Fruit fly (Drosophila melanogaster) whole organism: ENCODE results near the gene Zmynd8.

Source experiments
- CG8478 ChIP-seq: fragments of >200 bp; optimal IDR thresholded peaks from 2 replicates; lab custom pipeline; 2018; ENCODE audit warnings: inconsistent platforms
- Dll ChIP-seq: fragments of >200 bp; optimal IDR thresholded peaks from 2 replicates; lab custom pipeline; 2017
- EcR ChIP-seq, 2 experiments: fragments of >200 bp; optimal IDR thresholded peaks; 2 replicates each; lab custom pipeline; 2017; ENCODE audit warnings: missing biosample characterization in 2 of 2, missing genetic modification characterization in 2 of 2, missing genetic modification reagents in 2 of 2
- pan ChIP-seq: fragments of >200 bp; optimal IDR thresholded peaks from 2 replicates; lab custom pipeline; 2017
- usp ChIP-seq: fragments of >200 bp; optimal IDR thresholded peaks from 2 replicates; lab custom pipeline; 2017; ENCODE audit warnings: missing biosample characterization, missing genetic modification characterization, mixed read lengths

DNA sequence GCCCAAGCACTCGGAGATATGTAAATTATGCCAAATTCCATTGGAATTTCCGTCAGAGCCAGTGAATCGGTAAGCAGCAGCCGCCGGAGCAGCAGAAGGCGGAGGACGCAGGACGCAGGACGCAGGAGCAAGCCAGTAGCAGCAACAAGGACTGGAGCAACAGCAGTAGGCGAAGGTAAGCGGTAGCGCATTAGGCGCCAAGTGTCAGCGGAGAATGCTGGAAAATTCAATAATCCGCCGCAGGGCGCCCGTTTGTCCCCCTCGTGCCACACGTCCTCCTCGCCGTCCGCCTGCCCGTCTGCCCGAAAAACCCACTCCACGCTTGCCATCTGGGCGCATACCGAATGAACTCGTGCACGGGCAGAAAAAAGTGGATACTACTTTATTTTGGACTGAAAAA lies 46.6 kb upstream of the Zmynd8 start:
- TF ChIP-seq CG8478 (lab: Kevin White, UChicago) (no peak), EcR (GFP tag; optimal IDR thresholded peaks at IDR 0.05; lab: Kevin White, UChicago) (no peak), pan (lab: Kevin White, UChicago) (no peak), Dll (lab: Kevin White, UChicago) (no peak), usp (GFP tag; lab: Kevin White, UChicago) (no peak)
